Worm (Caenorhabditis elegans) whole organism, mixed stage, embryonic: ENCODE results near the gene B0395.3.
A peak's percentile ranks its signal among the peaks of the same experiment; 100 is the strongest.

Source experiments
- M03D4.4 ChIP-seq: sonication (generic microtip); optimal IDR thresholded peaks from 2 replicates; lab custom pipeline; 2017; ENCODE audit warnings: mild to moderate bottlenecking, missing genetic modification characterization, missing compliant biosample characterization
- bed-3 ChIP-seq: fragments of 200-800 bp; sonication (Bioruptor generic); optimal IDR thresholded peaks from 3 replicates; lab custom pipeline; 2018; ENCODE audit warnings: mild to moderate bottlenecking, missing genetic modification characterization, moderate library complexity, missing compliant biosample characterization
- blmp-1 ChIP-seq: fragments of 150-350 bp; optimal IDR thresholded peaks from 2 replicates; lab custom pipeline; 2014; ENCODE audit warnings: missing biosample characterization, missing genetic modification characterization
- ceh-39 ChIP-seq: fragments of 150-350 bp; optimal IDR thresholded peaks from 2 replicates; lab custom pipeline; 2014; ENCODE audit warnings: missing biosample characterization, missing genetic modification characterization
- ceh-83 ChIP-seq: fragments of 200-800 bp; sonication (Bioruptor generic); optimal IDR thresholded peaks from 2 replicates; lab custom pipeline; 2018; ENCODE audit warnings: mild to moderate bottlenecking, missing genetic modification characterization, missing compliant biosample characterization
- ces-1 ChIP-seq: fragments of 150-350 bp; optimal IDR thresholded peaks from 2 replicates; lab custom pipeline; 2014; ENCODE audit warnings: missing biosample characterization, missing genetic modification reagents, missing genetic modification characterization
- cnd-1 ChIP-seq: fragments of 200-800 bp; sonication (Bioruptor generic); optimal IDR thresholded peaks from 2 replicates; lab custom pipeline; 2018; ENCODE audit warnings: mild to moderate bottlenecking, missing genetic modification characterization, missing compliant biosample characterization
- drap-1 ChIP-seq: fragments of 200-800 bp; sonication (Bioruptor generic); optimal IDR thresholded peaks from 3 replicates; lab custom pipeline; 2018; ENCODE audit warnings: mild to moderate bottlenecking, missing genetic modification characterization, missing compliant biosample characterization
- elt-1 ChIP-seq: sonication (generic microtip); optimal IDR thresholded peaks from 2 replicates; lab custom pipeline; 2017; ENCODE audit warnings: missing genetic modification characterization, mild to moderate bottlenecking, missing compliant biosample characterization, antibody characterized with exemption, moderate library complexity, borderline replicate concordance; ENCODE audit not compliant: insufficient read depth
- elt-3 ChIP-seq: fragments of 150-350 bp; optimal IDR thresholded peaks from 2 replicates; lab custom pipeline; 2014; ENCODE audit warnings: missing biosample characterization, missing genetic modification characterization
- ham-2 ChIP-seq: fragments of 200-800 bp; sonication (Bioruptor generic); optimal IDR thresholded peaks from 2 replicates; lab custom pipeline; 2018; ENCODE audit warnings: mild to moderate bottlenecking, missing genetic modification characterization, missing compliant biosample characterization
- hlh-1 ChIP-seq: fragments of 150-350 bp; optimal IDR thresholded peaks from 2 replicates; lab custom pipeline; 2014; ENCODE audit warnings: missing biosample characterization, missing genetic modification reagents, missing genetic modification characterization
- lin-13 ChIP-seq: fragments of 150-350 bp; optimal IDR thresholded peaks from 2 replicates; lab custom pipeline; 2014; ENCODE audit warnings: missing biosample characterization, missing genetic modification characterization
- lsy-2 ChIP-seq: fragments of 150-350 bp; optimal IDR thresholded peaks from 2 replicates; lab custom pipeline; 2014; ENCODE audit warnings: missing biosample characterization, missing genetic modification characterization
- mab-5 ChIP-seq: fragments of 150-350 bp; optimal IDR thresholded peaks from 2 replicates; lab custom pipeline; 2014; ENCODE audit warnings: missing biosample characterization, missing genetic modification characterization
- mep-1 ChIP-seq: fragments of 150-350 bp; optimal IDR thresholded peaks from 2 replicates; lab custom pipeline; 2017; ENCODE audit warnings: missing biosample characterization, missing genetic modification reagents, missing genetic modification characterization, inconsistent platforms
- mls-2 ChIP-seq: sonication (generic microtip); optimal IDR thresholded peaks from 2 replicates; lab custom pipeline; 2016; ENCODE audit warnings: mild to moderate bottlenecking, missing genetic modification characterization, moderate library complexity, missing compliant biosample characterization
- nhr-12 ChIP-seq: fragments of 150-350 bp; optimal IDR thresholded peaks from 2 replicates; lab custom pipeline; 2014; ENCODE audit warnings: missing biosample characterization, missing genetic modification characterization
- nhr-2 ChIP-seq: fragments of 150-350 bp; optimal IDR thresholded peaks from 2 replicates; lab custom pipeline; 2014; ENCODE audit warnings: missing biosample characterization, missing genetic modification characterization
- nhr-237 ChIP-seq: fragments of 150-350 bp; optimal IDR thresholded peaks from 2 replicates; lab custom pipeline; 2014; ENCODE audit warnings: missing biosample characterization, missing genetic modification characterization
- nhr-28 ChIP-seq: fragments of 150-350 bp; optimal IDR thresholded peaks from 2 replicates; lab custom pipeline; 2014; ENCODE audit warnings: missing biosample characterization, missing genetic modification characterization
- nhr-76 ChIP-seq: sonication (generic microtip); optimal IDR thresholded peaks from 2 replicates; lab custom pipeline; 2017; ENCODE audit warnings: missing biosample characterization, missing genetic modification characterization
- pha-4 ChIP-seq: fragments of 150-350 bp; optimal IDR thresholded peaks from 2 replicates; lab custom pipeline; 2018; ENCODE audit warnings: missing biosample characterization, missing genetic modification reagents, missing genetic modification characterization
- snpc-4 ChIP-seq: fragments of 150-350 bp; optimal IDR thresholded peaks from 2 replicates; lab custom pipeline; 2014; ENCODE audit warnings: missing biosample characterization, missing genetic modification characterization
- sptf-1 ChIP-seq: sonication (generic microtip); optimal IDR thresholded peaks from 2 replicates; lab custom pipeline; 2017; ENCODE audit warnings: mild to moderate bottlenecking, missing genetic modification characterization, moderate library complexity, missing compliant biosample characterization
- tbx-8 ChIP-seq: fragments of 200-800 bp; sonication (Bioruptor generic); optimal IDR thresholded peaks from 2 replicates; lab custom pipeline; 2018; ENCODE audit warnings: mild to moderate bottlenecking, missing genetic modification characterization, moderate library complexity, missing compliant biosample characterization
- unc-120 ChIP-seq: sonication (generic microtip); optimal IDR thresholded peaks from 2 replicates; lab custom pipeline; 2017; ENCODE audit warnings: missing genetic modification characterization, missing compliant biosample characterization; ENCODE audit not compliant: poor library complexity, severe bottlenecking
- unc-39 ChIP-seq: fragments of 150-350 bp; optimal IDR thresholded peaks from 2 replicates; lab custom pipeline; 2014; ENCODE audit warnings: missing biosample characterization, missing genetic modification characterization
- unc-62 ChIP-seq: fragments of 150-350 bp; optimal IDR thresholded peaks from 2 replicates; lab custom pipeline; 2014; ENCODE audit warnings: missing biosample characterization, missing genetic modification reagents, missing genetic modification characterization
- zip-8 ChIP-seq: fragments of 150-350 bp; optimal IDR thresholded peaks from 2 replicates; lab custom pipeline; 2014; ENCODE audit warnings: missing biosample characterization, missing genetic modification characterization
- ztf-11 ChIP-seq: fragments of 150-350 bp; optimal IDR thresholded peaks from 2 replicates; lab custom pipeline; 2014; ENCODE audit warnings: missing biosample characterization, missing genetic modification characterization

The B0395.3 gene

ce11 chrX:16056404-16056803 lies 16.3 kb upstream of the B0395.3 start:
- no peak for TF ChIP-seq nhr-76 (tag; lab: Kevin White, UChicago)
- TF ChIP-seq ceh-39 (tag; lab: Kevin White, UChicago), result peak; percentile 68
- TF ChIP-seq unc-39 (tag; lab: Kevin White, UChicago), result peak; percentile 70
- TF ChIP-seq ces-1, result peak; percentile 86
- TF ChIP-seq elt-1, result peak; percentile 53
- TF ChIP-seq M03D4.4 (tag; lab: Kevin White, UChicago), result no peak
- TF ChIP-seq drap-1 (GFP tag; lab: Kevin White, UChicago), result peak; percentile 75
- no peak for TF ChIP-seq zip-8 (tag; lab: Kevin White, UChicago)
- TF ChIP-seq ceh-83 (GFP tag; lab: Kevin White, UChicago), result no peak
- TF ChIP-seq unc-62 (GFP tag; lab: Kevin White, UChicago), result peak; percentile 67
- TF ChIP-seq mab-5 (tag; lab: Kevin White, UChicago), result peak; percentile 88
- TF ChIP-seq unc-120 (tag; lab: Kevin White, UChicago), result peak; percentile 59
- peak; percentile 80 for TF ChIP-seq lin-13 (tag; lab: Kevin White, UChicago)
- peak; percentile 71 for TF ChIP-seq elt-3
- peak; percentile 83 for TF ChIP-seq lsy-2
- TF ChIP-seq sptf-1 (tag; lab: Kevin White, UChicago), result peak; percentile 63
- peak; percentile 83 for TF ChIP-seq pha-4 (tag; lab: Kevin White, UChicago)
- no peak for TF ChIP-seq ham-2 (GFP tag; lab: Kevin White, UChicago)
- TF ChIP-seq hlh-1 (tag; lab: Kevin White, UChicago), result peak; percentile 93
- no peak for TF ChIP-seq tbx-8
- peak; percentile 28 for TF ChIP-seq nhr-12 (tag; lab: Kevin White, UChicago)
- TF ChIP-seq mls-2, result peak; percentile 5
- no peak for TF ChIP-seq bed-3 (GFP tag; lab: Kevin White, UChicago)
- TF ChIP-seq blmp-1 (tag; lab: Kevin White, UChicago), result peak; percentile 6
- TF ChIP-seq nhr-237 (tag; lab: Kevin White, UChicago), result peak; percentile 98
- TF ChIP-seq mep-1 (tag; lab: Kevin White, UChicago), result peak; percentile 80
- TF ChIP-seq, all 35 proteins: peak for 19

ce11 chrX:16055245-16055644 lies 15.2 kb upstream of the B0395.3 start, which contains the start of gene T27A8.7:
Gene T27A8.7, plus strand, starts transcription at chrX:16055545.
- no peak for TF ChIP-seq nhr-12 (tag; lab: Kevin White, UChicago)
- TF ChIP-seq mls-2, result no peak
- no peak for TF ChIP-seq mab-5 (tag; lab: Kevin White, UChicago)
- TF ChIP-seq zip-8 (tag; lab: Kevin White, UChicago), result no peak
- TF ChIP-seq nhr-237 (tag; lab: Kevin White, UChicago), result no peak
- no peak for TF ChIP-seq hlh-1 (tag; lab: Kevin White, UChicago)
- no peak for TF ChIP-seq M03D4.4 (tag; lab: Kevin White, UChicago)
- no peak for TF ChIP-seq unc-39 (tag; lab: Kevin White, UChicago)
- no peak for TF ChIP-seq cnd-1 (tag; lab: Kevin White, UChicago)
- TF ChIP-seq pha-4 (tag; lab: Kevin White, UChicago), result no peak
- TF ChIP-seq unc-120 (tag; lab: Kevin White, UChicago), result no peak
- TF ChIP-seq tbx-8, result no peak
- no peak for TF ChIP-seq sptf-1 (tag; lab: Kevin White, UChicago)
- no peak for TF ChIP-seq nhr-76 (tag; lab: Kevin White, UChicago)
- no peak for TF ChIP-seq snpc-4 (tag; lab: Kevin White, UChicago)
- no peak for TF ChIP-seq elt-1
- no peak for TF ChIP-seq ceh-39 (tag; lab: Kevin White, UChicago)
- no peak for TF ChIP-seq unc-62 (GFP tag; lab: Kevin White, UChicago)
- no peak for TF ChIP-seq ces-1

DNA sequence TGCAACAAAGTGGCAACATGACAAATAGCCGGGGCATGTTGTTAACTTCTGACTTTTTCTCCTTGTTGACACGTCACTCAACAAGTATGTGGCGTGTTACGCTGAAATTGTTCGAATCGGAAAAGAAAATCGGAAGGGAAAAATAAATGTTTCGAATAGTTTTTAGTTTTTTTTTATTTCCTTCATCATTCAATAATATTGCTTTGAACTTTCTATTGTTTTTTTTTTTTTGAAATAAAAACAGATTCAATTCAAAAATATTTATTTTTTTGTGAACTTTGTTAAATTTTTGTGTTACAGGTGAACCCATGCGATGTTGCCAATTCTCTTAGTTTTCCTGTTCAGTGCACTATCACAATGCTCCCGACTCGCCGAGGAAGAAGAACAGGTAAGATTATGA lies 9.5 kb upstream of the B0395.3 start, which contains the start of gene cpd-2:
TSS of gene cpd-2 (plus strand) at position 301 of the 400 bp plus-strand sequence.
- TF ChIP-seq tbx-8 (no peak), nhr-76 (tag; lab: Kevin White, UChicago) (no peak), ham-2 (GFP tag; lab: Kevin White, UChicago) (no peak), M03D4.4 (tag; lab: Kevin White, UChicago) (no peak), zip-8 (tag; lab: Kevin White, UChicago) (no peak), ceh-39 (tag; lab: Kevin White, UChicago) (no peak), nhr-2 (no peak), bed-3 (GFP tag; lab: Kevin White, UChicago) (no peak), snpc-4 (tag; lab: Kevin White, UChicago) (no peak), ztf-11 (tag; lab: Kevin White, UChicago) (no peak), nhr-28 (tag; lab: Kevin White, UChicago) (no peak)

ce11 chrX:16046379-16046778 lies 6.3 kb upstream of the B0395.3 start:
- TF ChIP-seq lsy-2, result no peak
